Fruit fly (Drosophila melanogaster): ENCODE results near the gene Ssl2.
A peak's percentile ranks its signal among the peaks of the same experiment; 100 is the strongest.

Gene Ssl2

dm6 chr3R:29032542-29032941 is at the start of gene Ssl2:
Gene Ssl2 (minus strand): TSS chr3R:29032642.
- TF ChIP-seq CG8159 (tag; optimal IDR thresholded peaks at IDR 0.05) (no peak), CG9948 (tag; optimal IDR thresholded peaks at IDR 0.05) (no peak), Pif1B (GFP tag; optimal IDR thresholded peaks at IDR 0.05) (no peak), fd96Ca (GFP tag; IDR thresholded peaks at IDR 0.05) (no peak), CG14655 (GFP tag; optimal IDR thresholded peaks at IDR 0.05) (no peak), CG34367 (tag; optimal IDR thresholded peaks at IDR 0.05) (no peak), CG17806 (tag; optimal IDR thresholded peaks at IDR 0.05) (no peak), CG15710 (tag; optimal IDR thresholded peaks at IDR 0.05) (no peak), CG8301 (tag; optimal IDR thresholded peaks at IDR 0.05) (no peak), CG10348 (GFP tag; IDR thresholded peaks at IDR 0.05) (no peak), CG12605 (GFP tag; IDR thresholded peaks at IDR 0.05) (no peak), CG32121 (GFP tag; IDR thresholded peaks at IDR 0.05) (no peak), EcR (GFP tag; optimal IDR thresholded peaks at IDR 0.05) (no peak)

dm6 chr3R:29082034-29082433 is 49.6 kb upstream of the Ssl2 start:
- TF ChIP-seq CG15710 (tag; optimal IDR thresholded peaks at IDR 0.05) (no peak), D1 (tag; optimal IDR thresholded peaks at IDR 0.05) (no peak), CG10348 (GFP tag; IDR thresholded peaks at IDR 0.05) (no peak), fd96Ca (GFP tag; IDR thresholded peaks at IDR 0.05) (0 out of 3 replicates have a peak, but pooled peaks have one; percentile 31), EcR (GFP tag; optimal IDR thresholded peaks at IDR 0.05) (peak; percentile 45), CG34367 (tag; optimal IDR thresholded peaks at IDR 0.05) (no peak), CG14655 (GFP tag; optimal IDR thresholded peaks at IDR 0.05) (no peak), CG8301 (tag; optimal IDR thresholded peaks at IDR 0.05) (no peak), CG13204 (GFP tag; optimal IDR thresholded peaks at IDR 0.05) (peak; percentile 35), CG32121 (GFP tag; IDR thresholded peaks at IDR 0.05) (no peak), CG4496 (GFP tag; IDR thresholded peaks at IDR 0.05) (peak; percentile 70; the same call in 2 of the 3 replicates), Ets98B (GFP tag; IDR thresholded peaks at IDR 0.05) (0 out of 2 replicates have a peak, but pooled peaks have one; percentile 26), Pif1A (GFP tag; optimal IDR thresholded peaks at IDR 0.05) (no peak), CG9948 (tag; optimal IDR thresholded peaks at IDR 0.05) (no peak), Pif1B (GFP tag; optimal IDR thresholded peaks at IDR 0.05) (no peak), CG17806 (tag; optimal IDR thresholded peaks at IDR 0.05) (no peak), rn (GFP tag; IDR thresholded peaks at IDR 0.05) (no peak), gl (tag; optimal IDR thresholded peaks at IDR 0.05) (no peak), Snoo (tag; optimal IDR thresholded peaks at IDR 0.05) (no peak), CG12605 (GFP tag; IDR thresholded peaks at IDR 0.05) (no peak), CG8159 (tag; optimal IDR thresholded peaks at IDR 0.05) (no peak)

- TF ChIP-seq CG32121 (GFP tag; IDR thresholded peaks at IDR 0.05) (peak; percentile 63; the same call in 1 of the 2 replicates), CG10348 (GFP tag; IDR thresholded peaks at IDR 0.05) (no peak)
Observed at dm6 chr3R:29077572-29077971, 45.1 kb upstream of the Ssl2 start.

DNA sequence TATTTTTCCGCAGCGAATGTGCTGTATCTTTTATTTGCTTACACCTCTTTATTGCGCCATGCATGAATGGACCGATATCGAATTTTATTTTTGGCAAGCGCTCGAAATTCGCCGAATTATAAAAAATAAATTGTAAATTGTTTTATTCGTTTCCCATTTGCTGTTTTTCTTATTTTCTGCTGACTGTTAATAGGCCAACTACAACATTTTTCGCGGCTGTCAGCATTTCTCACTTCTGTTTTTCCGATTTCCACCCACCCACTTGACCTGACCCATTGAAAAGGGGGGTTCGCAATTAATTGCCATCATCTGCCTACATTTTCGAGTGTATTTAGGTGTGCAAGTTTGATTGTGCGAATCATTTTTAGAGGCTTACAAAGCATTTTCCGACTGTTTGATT is 44.2 kb upstream of the Ssl2 start:
- TF ChIP-seq gl (tag; optimal IDR thresholded peaks at IDR 0.05) = no peak
- no peak for TF ChIP-seq CG13204 (GFP tag; optimal IDR thresholded peaks at IDR 0.05)
- TF ChIP-seq CG14655 (GFP tag; optimal IDR thresholded peaks at IDR 0.05) = no peak
- TF ChIP-seq CG4496 (GFP tag; IDR thresholded peaks at IDR 0.05) = no peak
- TF ChIP-seq CG10348 (GFP tag; IDR thresholded peaks at IDR 0.05) = no peak
- no peak for TF ChIP-seq Ets98B (GFP tag; IDR thresholded peaks at IDR 0.05)
- no peak for TF ChIP-seq CG34367 (tag; optimal IDR thresholded peaks at IDR 0.05)
- TF ChIP-seq CG32121 (GFP tag; IDR thresholded peaks at IDR 0.05) = no peak
- TF ChIP-seq D1 (tag; optimal IDR thresholded peaks at IDR 0.05) = no peak
- no peak for TF ChIP-seq CG8301 (tag; optimal IDR thresholded peaks at IDR 0.05)
- no peak for TF ChIP-seq EcR (GFP tag; optimal IDR thresholded peaks at IDR 0.05)
- TF ChIP-seq rn (GFP tag; IDR thresholded peaks at IDR 0.05) = no peak

- TF ChIP-seq CG17806 (tag; optimal IDR thresholded peaks at IDR 0.05) (peak; percentile 40), CG14655 (GFP tag; optimal IDR thresholded peaks at IDR 0.05) (peak; percentile 52), CG12605 (GFP tag; IDR thresholded peaks at IDR 0.05) (no peak), CG10348 (GFP tag; IDR thresholded peaks at IDR 0.05) (no peak), Pif1A (GFP tag; optimal IDR thresholded peaks at IDR 0.05) (peak; percentile 37), Snoo (tag; optimal IDR thresholded peaks at IDR 0.05) (peak; percentile 24), CG8159 (tag; optimal IDR thresholded peaks at IDR 0.05) (peak; percentile 55), EcR (GFP tag; optimal IDR thresholded peaks at IDR 0.05) (no peak), CG4496 (GFP tag; IDR thresholded peaks at IDR 0.05) (0 out of 3 replicates have a peak, but pooled peaks have one; percentile 43), gl (tag; optimal IDR thresholded peaks at IDR 0.05) (no peak), CG9948 (tag; optimal IDR thresholded peaks at IDR 0.05) (peak; percentile 45), CG15710 (tag; optimal IDR thresholded peaks at IDR 0.05) (peak; percentile 43), CG34367 (tag; optimal IDR thresholded peaks at IDR 0.05) (peak; percentile 46), Pif1B (GFP tag; optimal IDR thresholded peaks at IDR 0.05) (peak; percentile 28), CG13204 (GFP tag; optimal IDR thresholded peaks at IDR 0.05) (peak; percentile 18), CG8301 (tag; optimal IDR thresholded peaks at IDR 0.05) (peak; percentile 44)
Observed at dm6 chr3R:29075631-29076398, 43.4 kb upstream of the Ssl2 start.

DNA sequence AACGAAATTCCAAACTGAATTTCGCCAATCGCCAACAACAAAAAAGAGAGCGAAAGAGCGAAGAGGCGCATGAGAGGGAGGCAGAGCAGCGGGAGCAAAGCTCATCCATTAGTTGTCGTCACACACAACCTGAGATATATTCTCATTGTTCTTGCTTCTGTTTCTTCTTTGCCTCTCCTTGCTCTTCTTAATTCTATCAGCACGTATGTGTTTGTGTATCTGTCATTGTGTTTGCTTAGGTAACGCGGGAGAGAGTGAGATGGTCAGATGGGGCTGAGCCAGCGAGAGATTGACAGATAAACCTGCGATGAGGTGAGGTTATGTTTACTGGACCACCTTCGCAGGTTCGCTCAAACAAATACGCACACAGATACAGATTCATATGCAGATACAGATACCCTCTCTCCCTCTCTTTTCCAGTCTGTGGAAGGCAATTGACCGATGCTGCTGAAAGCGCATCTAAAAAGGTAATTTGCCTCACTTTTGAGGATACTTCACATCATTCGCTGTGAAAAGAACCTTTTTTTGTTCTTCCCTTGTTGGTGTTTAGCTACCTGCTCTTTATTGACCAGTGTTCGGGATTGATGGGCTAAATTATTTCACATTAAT is 41.7 kb upstream of the Ssl2 start:
- peak; percentile 90 for TF ChIP-seq EcR (GFP tag; optimal IDR thresholded peaks at IDR 0.05)
- peak; percentile 41 for TF ChIP-seq Snoo (tag; optimal IDR thresholded peaks at IDR 0.05)
- no peak for TF ChIP-seq CG9948 (tag; optimal IDR thresholded peaks at IDR 0.05)
- TF ChIP-seq CG15710 (tag; optimal IDR thresholded peaks at IDR 0.05) = peak; percentile 22
- TF ChIP-seq gl (tag; optimal IDR thresholded peaks at IDR 0.05) = peak; percentile 48
- peak; percentile 5 for TF ChIP-seq CG34367 (tag; optimal IDR thresholded peaks at IDR 0.05)
- no peak for TF ChIP-seq Pif1A (GFP tag; optimal IDR thresholded peaks at IDR 0.05)
- TF ChIP-seq CG8301 (tag; optimal IDR thresholded peaks at IDR 0.05) = peak; percentile 6
- no peak for TF ChIP-seq fd96Ca (GFP tag; IDR thresholded peaks at IDR 0.05)
- no peak for TF ChIP-seq CG4496 (GFP tag; IDR thresholded peaks at IDR 0.05)
- TF ChIP-seq CG17806 (tag; optimal IDR thresholded peaks at IDR 0.05) = no peak
- TF ChIP-seq CG32121 (GFP tag; IDR thresholded peaks at IDR 0.05) = peak; percentile 45; the same call in 1 of the 2 replicates
- TF ChIP-seq rn (GFP tag; IDR thresholded peaks at IDR 0.05) = no peak
- peak; percentile 43 for TF ChIP-seq Pif1B (GFP tag; optimal IDR thresholded peaks at IDR 0.05)
- no peak for TF ChIP-seq CG10348 (GFP tag; IDR thresholded peaks at IDR 0.05)
- TF ChIP-seq CG8159 (tag; optimal IDR thresholded peaks at IDR 0.05) = peak; percentile 7
- peak; percentile 48; the same call in 1 of the 2 replicates for TF ChIP-seq Ets98B (GFP tag; IDR thresholded peaks at IDR 0.05)
- peak; percentile 19 for TF ChIP-seq CG14655 (GFP tag; optimal IDR thresholded peaks at IDR 0.05)
- no peak for TF ChIP-seq CG12605 (GFP tag; IDR thresholded peaks at IDR 0.05)
- TF ChIP-seq D1 (tag; optimal IDR thresholded peaks at IDR 0.05) = no peak
- TF ChIP-seq CG13204 (GFP tag; optimal IDR thresholded peaks at IDR 0.05) = peak; percentile 46
